Worm (Caenorhabditis elegans) whole organism, L4 larva: ENCODE measurements around the gene eif-3.L.

Experiments used
- F37D6.2 ChIP-seq: sonication (generic microtip); optimal IDR thresholded peaks from 2 replicates; lab custom pipeline; 2016; ENCODE audit warnings: mild to moderate bottlenecking, missing genetic modification characterization, missing compliant biosample characterization
- F44E2.7 ChIP-seq: fragments of 200-800 bp; sonication (Bioruptor generic); IDR thresholded peaks from 2 replicates; pipeline ENCODE4 v2.1.2; 2022; ENCODE audit warnings: missing genetic modification characterization, missing compliant biosample characterization
- T20F7.1 ChIP-seq: fragments of 200-800 bp; sonication (Bioruptor generic); optimal IDR thresholded peaks from 2 replicates; lab custom pipeline; 2018; ENCODE audit warnings: mild to moderate bottlenecking, missing genetic modification characterization, missing compliant biosample characterization
- T26A8.4 ChIP-seq: fragments of 200-800 bp; sonication (Bioruptor generic); IDR thresholded peaks from 2 replicates; pipeline ENCODE4 v1.3.6; 2022; ENCODE audit warnings: missing genetic modification characterization, missing compliant biosample characterization
- Y105C5A.15 ChIP-seq: fragments of 200-800 bp; sonication (Bioruptor generic); IDR thresholded peaks from 2 replicates; pipeline ENCODE4 v1.3.6; 2022; ENCODE audit warnings: missing genetic modification characterization, missing compliant biosample characterization
- Y75B8A.6 ChIP-seq: fragments of 200-800 bp; sonication (Bioruptor generic); IDR thresholded peaks from 2 replicates; pipeline ENCODE4 v1.3.6; 2022; ENCODE audit warnings: missing genetic modification reagents, missing genetic modification characterization, missing compliant biosample characterization
- ZK546.5 ChIP-seq, 2 experiments: sonication (generic microtip); optimal IDR thresholded peaks; 2 replicates each; lab custom pipeline; 2017; ENCODE audit warnings: missing biosample characterization in 2 of 2, missing genetic modification characterization in 2 of 2
- aha-1 ChIP-seq: fragments of 150-350 bp; peaks from one replicate; lab custom pipeline; 2014; ENCODE audit warnings: missing biosample characterization, missing genetic modification characterization
- aly-2 ChIP-seq: sonication (generic microtip); optimal IDR thresholded peaks from 2 replicates; lab custom pipeline; 2018; ENCODE audit warnings: missing biosample characterization, missing genetic modification characterization
- attf-4 ChIP-seq: sonication (generic microtip); optimal IDR thresholded peaks from 3 replicates; lab custom pipeline; 2017; ENCODE audit warnings: missing biosample characterization, missing genetic modification characterization
- ceh-20 ChIP-seq: fragments of 200-800 bp; sonication (Bioruptor generic); IDR thresholded peaks from 2 replicates; pipeline ENCODE4 v1.3.6; 2022; ENCODE audit warnings: missing genetic modification reagents, missing genetic modification characterization, missing compliant biosample characterization
- ceh-32 ChIP-seq: sonication (generic microtip); optimal IDR thresholded peaks from 2 replicates; lab custom pipeline; 2016; ENCODE audit warnings: mild to moderate bottlenecking, missing genetic modification characterization, missing compliant biosample characterization; ENCODE audit not compliant: poor library complexity
- ceh-44 ChIP-seq: fragments of 200-800 bp; sonication (Bioruptor generic); IDR thresholded peaks from 2 replicates; pipeline ENCODE4 v1.3.6; 2022; ENCODE audit warnings: missing genetic modification reagents, missing genetic modification characterization, missing compliant biosample characterization
- ceh-82 ChIP-seq: sonication (generic microtip); optimal IDR thresholded peaks from 2 replicates; lab custom pipeline; 2017; ENCODE audit warnings: missing biosample characterization, missing genetic modification characterization
- cey-2 ChIP-seq: sonication (generic microtip); optimal IDR thresholded peaks from 3 replicates; lab custom pipeline; 2017; ENCODE audit warnings: missing genetic modification characterization, mild to moderate bottlenecking, missing compliant biosample characterization, antibody characterized with exemption, borderline replicate concordance; ENCODE audit not compliant: insufficient read depth
- daf-12 ChIP-seq: fragments of 150-350 bp; optimal IDR thresholded peaks from 2 replicates; lab custom pipeline; 2014; ENCODE audit warnings: missing biosample characterization, missing genetic modification reagents, missing genetic modification characterization
- daf-19 ChIP-seq: fragments of 200-800 bp; sonication (Bioruptor generic); conservative IDR thresholded peaks from 2 replicates; pipeline ENCODE4 v1.3.6; 2022; ENCODE audit warnings: missing genetic modification characterization, missing compliant biosample characterization
- dmd-8 ChIP-seq: fragments of 200-800 bp; sonication (Bioruptor generic); IDR thresholded peaks from 2 replicates; pipeline ENCODE4 v1.3.6; 2022; ENCODE audit warnings: missing genetic modification characterization, missing compliant biosample characterization
- dmd-9 ChIP-seq: fragments of 200-800 bp; sonication (Bioruptor generic); IDR thresholded peaks from 2 replicates; pipeline ENCODE4 v1.3.6; 2022; ENCODE audit warnings: missing genetic modification reagents, missing genetic modification characterization, missing compliant biosample characterization
- dpl-1 ChIP-seq: fragments of 150-350 bp; optimal IDR thresholded peaks from 2 replicates; lab custom pipeline; 2014; ENCODE audit warnings: missing biosample characterization, missing genetic modification reagents, missing genetic modification characterization
- duxl-1 ChIP-seq: sonication (generic microtip); optimal IDR thresholded peaks from 2 replicates; lab custom pipeline; 2016; ENCODE audit warnings: mild to moderate bottlenecking, missing genetic modification characterization, moderate library complexity, missing compliant biosample characterization; ENCODE audit not compliant: poor library complexity
- dve-1 ChIP-seq: sonication (generic microtip); optimal IDR thresholded peaks from 2 replicates; lab custom pipeline; 2017; ENCODE audit warnings: antibody characterized with exemption, mild to moderate bottlenecking, missing genetic modification characterization, missing compliant biosample characterization; ENCODE audit not compliant: insufficient read depth
- fkh-10 ChIP-seq: fragments of 150-350 bp; optimal IDR thresholded peaks from 2 replicates; lab custom pipeline; 2014; ENCODE audit warnings: missing biosample characterization, missing genetic modification reagents, missing genetic modification characterization
- fos-1 ChIP-seq: fragments of 150-350 bp; optimal IDR thresholded peaks from 2 replicates; lab custom pipeline; 2014; ENCODE audit warnings: missing biosample characterization, missing genetic modification characterization
- gei-8 ChIP-seq: fragments of 200-800 bp; sonication (Bioruptor generic); optimal IDR thresholded peaks from 2 replicates; lab custom pipeline; 2018; ENCODE audit warnings: mild to moderate bottlenecking, missing genetic modification characterization, missing compliant biosample characterization
- hif-1 ChIP-seq, 2 experiments: sonication (generic microtip); optimal IDR thresholded peaks; 2 replicates each; lab custom pipeline; 2016 to 2017; ENCODE audit warnings: missing compliant biosample characterization in 2 of 2, missing genetic modification characterization in 2 of 2, missing genetic modification reagents in 2 of 2, missing genotype in 2 of 2, mild to moderate bottlenecking in 1 of 2
- hlh-11 ChIP-seq: fragments of 200-800 bp; sonication (Bioruptor generic); optimal IDR thresholded peaks from 2 replicates; lab custom pipeline; 2018; ENCODE audit warnings: mild to moderate bottlenecking, missing genetic modification characterization, missing compliant biosample characterization
- lim-7 ChIP-seq: fragments of 200-800 bp; sonication (Bioruptor generic); IDR thresholded peaks from 2 replicates; pipeline ENCODE4 v1.3.6; 2022; ENCODE audit warnings: missing genetic modification characterization, missing compliant biosample characterization
- lin-1 ChIP-seq: fragments of 200-800 bp; sonication (Bioruptor generic); IDR thresholded peaks from 2 replicates; pipeline ENCODE4 v1.3.6; 2022; ENCODE audit warnings: missing genetic modification reagents, missing genetic modification characterization, missing compliant biosample characterization
- lin-13 ChIP-seq: fragments of 150-350 bp; optimal IDR thresholded peaks from 2 replicates; lab custom pipeline; 2014; ENCODE audit warnings: missing biosample characterization, missing genetic modification reagents, missing genetic modification characterization
- lin-15B ChIP-seq: fragments of 150-350 bp; sonication (generic microtip); optimal IDR thresholded peaks from 3 replicates; lab custom pipeline; 2014; ENCODE audit warnings: missing biosample characterization, missing genetic modification characterization
- lin-29 ChIP-seq: fragments of 200-800 bp; sonication (Bioruptor generic); IDR thresholded peaks from 2 replicates; pipeline ENCODE4 v1.3.6; 2022; ENCODE audit warnings: missing genetic modification reagents, missing genetic modification characterization, missing compliant biosample characterization
- lir-3 ChIP-seq: sonication (generic microtip); optimal IDR thresholded peaks from 2 replicates; lab custom pipeline; 2016; ENCODE audit warnings: mild to moderate bottlenecking, missing genetic modification characterization, missing compliant biosample characterization
- mep-1 ChIP-seq: fragments of 150-350 bp; sonication (generic microtip); optimal IDR thresholded peaks from 3 replicates; lab custom pipeline; 2014; ENCODE audit warnings: missing biosample characterization, missing genetic modification characterization
- nhr-25 ChIP-seq: sonication (generic microtip); optimal IDR thresholded peaks from 2 replicates; lab custom pipeline; 2017; ENCODE audit warnings: missing genetic modification characterization, mild to moderate bottlenecking, missing compliant biosample characterization, antibody characterized with exemption, moderate library complexity, borderline replicate concordance; ENCODE audit not compliant: insufficient read depth
- nhr-41 ChIP-seq: fragments of 200-800 bp; sonication (Bioruptor generic); IDR thresholded peaks from 2 replicates; pipeline ENCODE4 v1.3.6; 2022; ENCODE audit warnings: missing genetic modification reagents, missing genetic modification characterization, missing compliant biosample characterization
- nhr-42 ChIP-seq: fragments of 200-800 bp; sonication (Bioruptor generic); IDR thresholded peaks from 2 replicates; pipeline ENCODE4 v1.3.6; 2022; ENCODE audit warnings: missing genetic modification characterization, missing compliant biosample characterization
- pha-4 ChIP-seq, 2 experiments: fragments of 150-350 bp in 1 of 2; fragments of 200-800 bp in 1 of 2; sonication (Bioruptor generic) in 1 of 2; IDR thresholded peaks in 1 of 2; optimal IDR thresholded peaks in 1 of 2; 2 replicates each; pipeline versions ENCODE4 v1.3.6 to Lab custom; 2014 to 2022; ENCODE audit warnings: missing genetic modification characterization in 2 of 2, missing genetic modification reagents in 2 of 2, missing biosample characterization in 1 of 2, missing compliant biosample characterization in 1 of 2
- php-3 ChIP-seq: fragments of 200-800 bp; sonication (Bioruptor generic); IDR thresholded peaks from 2 replicates; pipeline ENCODE4 v1.3.6; 2022; ENCODE audit warnings: missing genetic modification reagents, missing genetic modification characterization, missing compliant biosample characterization
- rbr-2 ChIP-seq: sonication (generic microtip); optimal IDR thresholded peaks from 2 replicates; lab custom pipeline; 2016; ENCODE audit warnings: missing genotype, missing genetic modification characterization, missing compliant biosample characterization
- set-16 ChIP-seq: fragments of 200-800 bp; sonication (Bioruptor generic); IDR thresholded peaks from 2 replicates; pipeline ENCODE4 v1.3.6; 2022; ENCODE audit warnings: missing genetic modification reagents, missing genetic modification characterization, missing compliant biosample characterization
- skn-1 ChIP-seq: fragments of 150-350 bp; optimal IDR thresholded peaks from 2 replicates; lab custom pipeline; 2014; ENCODE audit warnings: missing biosample characterization, missing genetic modification characterization
- snpc-1.2 ChIP-seq: fragments of 200-800 bp; sonication (Bioruptor generic); IDR thresholded peaks from 2 replicates; pipeline ENCODE4 v1.3.6; 2022; ENCODE audit warnings: missing genetic modification reagents, missing genetic modification characterization, missing compliant biosample characterization
- snpc-4 ChIP-seq: fragments of 150-350 bp; optimal IDR thresholded peaks from 2 replicates; lab custom pipeline; 2014; ENCODE audit warnings: missing biosample characterization, missing genetic modification characterization
- spr-3 ChIP-seq: fragments of 200-800 bp; sonication (Bioruptor generic); optimal IDR thresholded peaks from 2 replicates; lab custom pipeline; 2018; ENCODE audit warnings: mild to moderate bottlenecking, missing genetic modification characterization, missing compliant biosample characterization
- vab-7 ChIP-seq: fragments of 200-800 bp; sonication (Bioruptor generic); IDR thresholded peaks from 2 replicates; pipeline ENCODE4 v1.3.6; 2022; ENCODE audit warnings: missing genetic modification reagents, missing genetic modification characterization, missing compliant biosample characterization
- zfp-2 ChIP-seq: sonication (generic microtip); optimal IDR thresholded peaks from 2 replicates; lab custom pipeline; 2016; ENCODE audit warnings: mild to moderate bottlenecking, missing genetic modification characterization, missing compliant biosample characterization
- zip-2 ChIP-seq: fragments of 150-350 bp; optimal IDR thresholded peaks from 2 replicates; lab custom pipeline; 2014; ENCODE audit warnings: missing biosample characterization, missing genetic modification characterization
- ztf-11 ChIP-seq: fragments of 150-350 bp; optimal IDR thresholded peaks from 2 replicates; lab custom pipeline; 2014; ENCODE audit warnings: missing biosample characterization, missing genetic modification characterization

The eif-3.L gene

ce11 chrII:5599326-5600044 lies 22.8 kb downstream of the eif-3.L start, which contains the start of gene C17G10.10 (continued):
- no peak for TF ChIP-seq ZK546.5 (tag; optimal IDR thresholded peaks at IDR 0.05; lab: Kevin White, UChicago)
- no peak for TF ChIP-seq dmd-8 (GFP tag; lab: Robert Waterston, UW)
- TF ChIP-seq nhr-42, result peak; percentile 74
- no peak for TF ChIP-seq cey-2
- TF ChIP-seq vab-7 (GFP tag; lab: Robert Waterston, UW), result no peak
- TF ChIP-seq fkh-10 (GFP tag; lab: Kevin White, UChicago), result no peak
- TF ChIP-seq Y105C5A.15 (GFP tag; lab: Robert Waterston, UW), result no peak
- TF ChIP-seq daf-19 (GFP tag; lab: Robert Waterston, UW), result no peak; the same call in 1 of the 2 replicates
- no peak for TF ChIP-seq lin-29 (GFP tag; lab: Robert Waterston, UW)
- TF ChIP-seq nhr-25 (tag; lab: Kevin White, UChicago), result no peak
- peak; percentile 33; the same call in 1 of the 2 replicates for TF ChIP-seq lin-1
- no peak for TF ChIP-seq daf-12 (tag; lab: Kevin White, UChicago)
- peak; percentile 67 for TF ChIP-seq rbr-2 (tag; lab: Kevin White, UChicago)
- TF ChIP-seq ceh-44, result 0 out of 2 replicates have a peak, but pooled peaks have one; percentile 29
- no peak for TF ChIP-seq fos-1
- TF ChIP-seq snpc-1.2 (GFP tag; lab: Robert Waterston, UW), result peak; percentile 75
- TF ChIP-seq dpl-1, result peak; percentile 36
- TF ChIP-seq lin-13 (GFP tag; lab: Kevin White, UChicago), result peak; percentile 39
- TF ChIP-seq lin-15B (tag; lab: Kevin White, UChicago), result no peak
- TF ChIP-seq nhr-41 (GFP tag; lab: Robert Waterston, UW), result no peak
- TF ChIP-seq zip-2, result no peak
- TF ChIP-seq Y75B8A.6 (GFP tag; lab: Robert Waterston, UW), result no peak
- no peak for TF ChIP-seq ceh-32 (tag; lab: Kevin White, UChicago)
- peak; percentile 78 for TF ChIP-seq duxl-1 (tag; lab: Kevin White, UChicago)
- TF ChIP-seq ceh-82 (tag; lab: Kevin White, UChicago), result no peak
- TF ChIP-seq hlh-11 (tag; lab: Kevin White, UChicago), result peak; percentile 76
- no peak for TF ChIP-seq F37D6.2 (tag; lab: Kevin White, UChicago)
- TF ChIP-seq F44E2.7 (GFP tag; lab: Robert Waterston, UW), result no peak
- no peak for TF ChIP-seq zfp-2
- 0 out of 2 replicates have a peak, but pooled peaks have one; percentile 18 for TF ChIP-seq dmd-9 (GFP tag; lab: Robert Waterston, UW)
- peak; percentile 70 for TF ChIP-seq spr-3 (GFP tag; lab: Kevin White, UChicago)
- no peak for TF ChIP-seq ztf-11 (tag; lab: Kevin White, UChicago)
- TF ChIP-seq attf-4, result no peak
- TF ChIP-seq hif-1 (tag; optimal IDR thresholded peaks at IDR 0.05; lab: Kevin White, UChicago), result no peak
- no peak for TF ChIP-seq aly-2 (tag; lab: Kevin White, UChicago)
- peak; percentile 67 for TF ChIP-seq mep-1 (tag; lab: Kevin White, UChicago)
- peak; percentile 89 for TF ChIP-seq dve-1
- TF ChIP-seq lir-3 (tag; lab: Kevin White, UChicago), result no peak
- peak; percentile 93 for TF ChIP-seq snpc-4 (tag; lab: Kevin White, UChicago)
- TF ChIP-seq gei-8, result no peak
- peak; percentile 39; the same call in 1 of the 2 replicates for TF ChIP-seq ceh-20 (GFP tag; lab: Robert Waterston, UW)
- TF ChIP-seq set-16 (GFP tag; lab: Robert Waterston, UW), result no peak
- TF ChIP-seq lim-7, result no peak
- peak; percentile 62 for TF ChIP-seq T20F7.1 (GFP tag; lab: Kevin White, UChicago)
- TF ChIP-seq pha-4 (GFP tag; IDR thresholded peaks at IDR 0.05; lab: Robert Waterston, UW), result peak; percentile 50
- peak; percentile 6 for TF ChIP-seq pha-4 (tag; optimal IDR thresholded peaks at IDR 0.05; lab: Kevin White, UChicago)
- no peak for TF ChIP-seq php-3
- TF ChIP-seq aha-1 (tag; lab: Kevin White, UChicago), result peak; percentile 88
- TF ChIP-seq skn-1 (tag; lab: Kevin White, UChicago), result no peak
- peak; percentile 88; the same call in 1 of the 2 replicates for TF ChIP-seq T26A8.4 (GFP tag; lab: Robert Waterston, UW)
